Worm (Caenorhabditis elegans) whole organism, L1 larva: Measurements from ENCODE around the gene glb-15.

Experiments used
- C04F5.9 ChIP-seq: sonication (generic microtip); optimal IDR thresholded peaks from 2 replicates; lab custom pipeline; 2016; ENCODE audit warnings: missing genetic modification characterization, missing compliant biosample characterization
- F16B12.6 ChIP-seq: fragments of 150-350 bp; optimal IDR thresholded peaks from 2 replicates; lab custom pipeline; 2014; ENCODE audit warnings: missing biosample characterization, missing genetic modification characterization
- Y116A8C.19 ChIP-seq: sonication (generic microtip); optimal IDR thresholded peaks from 2 replicates; lab custom pipeline; 2016; ENCODE audit warnings: missing compliant biosample characterization, missing genetic modification characterization, borderline replicate concordance
- aha-1 ChIP-seq: fragments of 150-350 bp; optimal IDR thresholded peaks from 2 replicates; lab custom pipeline; 2014; ENCODE audit warnings: missing biosample characterization, missing genetic modification characterization
- alr-1 ChIP-seq: fragments of 200-800 bp; sonication (Bioruptor generic); optimal IDR thresholded peaks from 2 replicates; lab custom pipeline; 2018; ENCODE audit warnings: borderline replicate concordance, mild to moderate bottlenecking, missing genetic modification characterization, missing compliant biosample characterization
- aly-2 ChIP-seq: fragments of 150-350 bp; optimal IDR thresholded peaks from 2 replicates; lab custom pipeline; 2014; ENCODE audit warnings: missing biosample characterization, missing genetic modification characterization
- blmp-1 ChIP-seq: fragments of 150-350 bp; optimal IDR thresholded peaks from 2 replicates; lab custom pipeline; 2014; ENCODE audit warnings: missing biosample characterization, missing genetic modification characterization
- ceh-63 ChIP-seq: fragments of 200-800 bp; sonication (Bioruptor generic); optimal IDR thresholded peaks from 2 replicates; lab custom pipeline; 2018; ENCODE audit warnings: mild to moderate bottlenecking, missing genetic modification characterization, missing compliant biosample characterization
- ceh-88 ChIP-seq: fragments of 200-800 bp; sonication (Bioruptor generic); IDR thresholded peaks from 2 replicates; pipeline ENCODE4 v1.3.6; 2022; ENCODE audit warnings: missing genetic modification characterization, missing compliant biosample characterization
- ceh-90 ChIP-seq: sonication (generic microtip); optimal IDR thresholded peaks from 2 replicates; lab custom pipeline; 2016; ENCODE audit warnings: missing genetic modification characterization, missing compliant biosample characterization
- ces-1 ChIP-seq: fragments of 150-350 bp; optimal IDR thresholded peaks from 2 replicates; lab custom pipeline; 2014; ENCODE audit warnings: missing biosample characterization, missing genetic modification reagents, missing genetic modification characterization
- dpl-1 ChIP-seq, 3 experiments: fragments of 150-350 bp in 2 of 3; sonication (generic microtip) in 1 of 3; optimal IDR thresholded peaks; 2 replicates each; lab custom pipeline; 2014 to 2017; ENCODE audit warnings: missing biosample characterization in 3 of 3, missing genetic modification characterization in 3 of 3, missing genetic modification reagents in 3 of 3
- dsc-1 ChIP-seq: sonication (generic microtip); optimal IDR thresholded peaks from 2 replicates; lab custom pipeline; 2016; ENCODE audit warnings: mild to moderate bottlenecking, missing genetic modification characterization, missing compliant biosample characterization
- efl-1 ChIP-seq, 4 experiments: fragments of 150-350 bp; optimal IDR thresholded peaks in 3 of 4; peaks in 1 of 4; 1 replicate in 1 of 4; 2 replicates in 3 of 4; lab custom pipeline; 2014; ENCODE audit warnings: missing biosample characterization in 2 of 4, missing genetic modification characterization in 2 of 4, missing genetic modification reagents in 2 of 4
- elt-2 ChIP-seq: sonication (generic microtip); optimal IDR thresholded peaks from 2 replicates; lab custom pipeline; 2016; ENCODE audit warnings: missing genetic modification characterization, mild to moderate bottlenecking, inconsistent platforms, missing compliant biosample characterization, missing genetic modification reagents
- elt-3 ChIP-seq, 6 experiments: fragments of 150-350 bp in 1 of 6; sonication (generic microtip); optimal IDR thresholded peaks; 2 replicates each; lab custom pipeline; 2017 to 2018; ENCODE audit warnings: missing biosample characterization in 6 of 6, missing genetic modification characterization in 6 of 6, inconsistent platforms in 1 of 6
- ets-5 ChIP-seq: fragments of 200-800 bp; sonication (Bioruptor generic); IDR thresholded peaks from 2 replicates; pipeline ENCODE4 v1.3.6; 2022; ENCODE audit warnings: missing genetic modification characterization, missing compliant biosample characterization
- fkh-4 ChIP-seq: sonication (generic microtip); optimal IDR thresholded peaks from 2 replicates; lab custom pipeline; 2016; ENCODE audit warnings: missing compliant biosample characterization, missing genetic modification characterization, borderline replicate concordance
- fkh-8 ChIP-seq: sonication (generic microtip); optimal IDR thresholded peaks from 2 replicates; lab custom pipeline; 2016; ENCODE audit warnings: mild to moderate bottlenecking, missing genetic modification characterization, missing compliant biosample characterization
- fos-1 ChIP-seq: fragments of 150-350 bp; optimal IDR thresholded peaks from 2 replicates; lab custom pipeline; 2014; ENCODE audit warnings: missing biosample characterization, missing genetic modification characterization
- hlh-17 ChIP-seq: fragments of 200-800 bp; sonication (Bioruptor generic); optimal IDR thresholded peaks from 2 replicates; lab custom pipeline; 2018; ENCODE audit warnings: missing genetic modification characterization, mild to moderate bottlenecking, missing compliant biosample characterization, moderate library complexity, borderline replicate concordance
- hpl-2 ChIP-seq: fragments of 150-350 bp; optimal IDR thresholded peaks from 2 replicates; lab custom pipeline; 2014; ENCODE audit warnings: missing biosample characterization, missing genetic modification reagents, missing genetic modification characterization
- irx-1 ChIP-seq: sonication (generic microtip); optimal IDR thresholded peaks from 2 replicates; lab custom pipeline; 2016; ENCODE audit warnings: missing genetic modification characterization, missing compliant biosample characterization
- isw-1 ChIP-seq: fragments of 200-800 bp; sonication (Bioruptor generic); IDR thresholded peaks from 2 replicates; pipeline ENCODE4 v1.3.6; 2022; ENCODE audit warnings: missing genetic modification characterization, missing compliant biosample characterization
- jun-1 ChIP-seq: fragments of 150-350 bp; optimal IDR thresholded peaks from 2 replicates; lab custom pipeline; 2014; ENCODE audit warnings: missing biosample characterization, missing genetic modification reagents, missing genetic modification characterization
- lin-15B ChIP-seq: fragments of 150-350 bp; sonication (generic microtip); optimal IDR thresholded peaks from 3 replicates; lab custom pipeline; 2014; ENCODE audit warnings: missing biosample characterization, missing genetic modification characterization
- lin-35 ChIP-seq, 2 experiments: fragments of 150-350 bp; optimal IDR thresholded peaks; 2 replicates each; lab custom pipeline; 2014; ENCODE audit warnings: missing biosample characterization in 2 of 2, missing genetic modification characterization in 2 of 2, missing genetic modification reagents in 2 of 2
- lin-39 ChIP-seq: fragments of 150-350 bp; optimal IDR thresholded peaks from 2 replicates; lab custom pipeline; 2014; ENCODE audit warnings: missing biosample characterization, missing genetic modification reagents, missing genetic modification characterization
- lir-3 ChIP-seq: sonication (generic microtip); optimal IDR thresholded peaks from 2 replicates; lab custom pipeline; 2016; ENCODE audit warnings: mild to moderate bottlenecking, missing genetic modification characterization, moderate library complexity, missing compliant biosample characterization; ENCODE audit not compliant: poor library complexity
- lsy-2 ChIP-seq, 2 experiments: fragments of 150-350 bp; optimal IDR thresholded peaks; 2 replicates each; lab custom pipeline; 2014; ENCODE audit warnings: missing biosample characterization in 2 of 2, missing genetic modification characterization in 2 of 2
- mab-9 ChIP-seq: fragments of 200-800 bp; sonication (Bioruptor generic); IDR thresholded peaks from 2 replicates; pipeline ENCODE4 v1.3.6; 2022; ENCODE audit warnings: missing genetic modification reagents, missing genetic modification characterization, missing compliant biosample characterization
- mep-1 ChIP-seq: fragments of 150-350 bp; optimal IDR thresholded peaks from 2 replicates; lab custom pipeline; 2014; ENCODE audit warnings: missing biosample characterization, missing genetic modification characterization
- nhr-12 ChIP-seq: sonication (generic microtip); optimal IDR thresholded peaks from 2 replicates; lab custom pipeline; 2017; ENCODE audit warnings: missing biosample characterization, missing genetic modification characterization
- nhr-237 ChIP-seq: fragments of 150-350 bp; optimal IDR thresholded peaks from 2 replicates; lab custom pipeline; 2014; ENCODE audit warnings: missing biosample characterization, missing genetic modification characterization
- nhr-71 ChIP-seq: sonication (generic microtip); optimal IDR thresholded peaks from 2 replicates; lab custom pipeline; 2016; ENCODE audit warnings: mild to moderate bottlenecking, missing genetic modification characterization, moderate library complexity, missing compliant biosample characterization
- nhr-77 ChIP-seq: fragments of 150-350 bp; optimal IDR thresholded peaks from 2 replicates; lab custom pipeline; 2014; ENCODE audit warnings: missing biosample characterization, missing genetic modification characterization
- nhr-84 ChIP-seq: sonication (generic microtip); optimal IDR thresholded peaks from 2 replicates; lab custom pipeline; 2017; ENCODE audit warnings: missing biosample characterization, missing genetic modification characterization
- nhr-85 ChIP-seq: sonication (generic microtip); peaks from one replicate; lab custom pipeline; 2016; ENCODE audit warnings: missing genetic modification characterization, inconsistent platforms, missing compliant biosample characterization
- pax-3 ChIP-seq: fragments of 200-800 bp; sonication (Bioruptor generic); optimal IDR thresholded peaks from 2 replicates; lab custom pipeline; 2018; ENCODE audit warnings: mild to moderate bottlenecking, missing genetic modification characterization, moderate library complexity, missing compliant biosample characterization
- snu-23 ChIP-seq: sonication (generic microtip); optimal IDR thresholded peaks from 2 replicates; lab custom pipeline; 2016; ENCODE audit warnings: missing genetic modification characterization, missing compliant biosample characterization
- sox-4 ChIP-seq: sonication (generic microtip); optimal IDR thresholded peaks from 2 replicates; lab custom pipeline; 2016; ENCODE audit warnings: missing genetic modification characterization, missing compliant biosample characterization
- sptf-1 ChIP-seq: fragments of 150-350 bp; optimal IDR thresholded peaks from 2 replicates; lab custom pipeline; 2014; ENCODE audit warnings: missing biosample characterization, missing genetic modification characterization
- swsn-7 ChIP-seq: sonication (generic microtip); optimal IDR thresholded peaks from 2 replicates; lab custom pipeline; 2016; ENCODE audit warnings: missing genetic modification characterization, missing compliant biosample characterization
- tbx-2 ChIP-seq: sonication (generic microtip); optimal IDR thresholded peaks from 2 replicates; lab custom pipeline; 2016; ENCODE audit warnings: missing genetic modification characterization, missing compliant biosample characterization
- tlp-1 ChIP-seq: fragments of 150-350 bp; optimal IDR thresholded peaks from 2 replicates; lab custom pipeline; 2014; ENCODE audit warnings: missing biosample characterization, missing genetic modification characterization
- unc-130 ChIP-seq: fragments of 150-350 bp; optimal IDR thresholded peaks from 2 replicates; lab custom pipeline; 2017; ENCODE audit warnings: missing biosample characterization, missing genetic modification characterization, inconsistent platforms
- unc-62 ChIP-seq: fragments of 150-350 bp; optimal IDR thresholded peaks from 2 replicates; lab custom pipeline; 2014; ENCODE audit warnings: missing biosample characterization, missing genetic modification reagents, missing genetic modification characterization
- xbp-1 ChIP-seq: sonication (generic microtip); optimal IDR thresholded peaks from 2 replicates; lab custom pipeline; 2016; ENCODE audit warnings: missing genetic modification characterization, missing compliant biosample characterization
- zag-1 ChIP-seq: fragments of 150-350 bp; optimal IDR thresholded peaks from 2 replicates; lab custom pipeline; 2014; ENCODE audit warnings: missing biosample characterization, missing genetic modification characterization
- zip-4 ChIP-seq: fragments of 200-800 bp; sonication (Bioruptor generic); optimal IDR thresholded peaks from 2 replicates; lab custom pipeline; 2018; ENCODE audit warnings: mild to moderate bottlenecking, missing genetic modification characterization, moderate library complexity, missing compliant biosample characterization
- ztf-11 ChIP-seq, 2 experiments: sonication (generic microtip); optimal IDR thresholded peaks; 2 replicates each; lab custom pipeline; 2016 to 2017; ENCODE audit warnings: missing genetic modification characterization in 2 of 2, missing biosample characterization in 1 of 2, missing compliant biosample characterization in 1 of 2
- ztf-4 ChIP-seq: fragments of 150-350 bp; optimal IDR thresholded peaks from 2 replicates; lab custom pipeline; 2014; ENCODE audit warnings: missing biosample characterization, missing genetic modification characterization

Gene glb-15

ce11 chrV:11614805-11615497 is 3.1 kb downstream of the glb-15 start:
- TF ChIP-seq ets-5 (GFP tag; lab: Robert Waterston, UW), result no peak
- TF ChIP-seq lin-35 (GFP tag; optimal IDR thresholded peaks at IDR 0.05; lab: Kevin White, UChicago), result peak in 1 of 2 experiments; percentile 0
- no peak for TF ChIP-seq fos-1 (tag; lab: Kevin White, UChicago)
- TF ChIP-seq lin-39 (tag; lab: Kevin White, UChicago), result no peak
- no peak for TF ChIP-seq lir-3 (tag; lab: Kevin White, UChicago)
- TF ChIP-seq sox-4 (tag; lab: Kevin White, UChicago), result no peak
- no peak for TF ChIP-seq lsy-2 (tag; optimal IDR thresholded peaks at IDR 0.05; lab: Kevin White, UChicago)
- TF ChIP-seq Y116A8C.19 (tag; lab: Kevin White, UChicago), result no peak
- TF ChIP-seq sptf-1 (tag; lab: Kevin White, UChicago), result no peak
- no peak for TF ChIP-seq nhr-77
- no peak for TF ChIP-seq unc-62
- no peak for TF ChIP-seq dsc-1
- TF ChIP-seq aly-2, result no peak
- no peak for TF ChIP-seq xbp-1 (tag; lab: Kevin White, UChicago)
- TF ChIP-seq aha-1 (tag; lab: Kevin White, UChicago), result no peak
- TF ChIP-seq hlh-17 (GFP tag; lab: Kevin White, UChicago), result no peak
- TF ChIP-seq dpl-1 (GFP tag; optimal IDR thresholded peaks at IDR 0.05; lab: Kevin White, UChicago), result no peak
- no peak for TF ChIP-seq unc-130 (tag; lab: Kevin White, UChicago)
- no peak for TF ChIP-seq ceh-63 (GFP tag; lab: Kevin White, UChicago)
- TF ChIP-seq hpl-2 (GFP tag; lab: Kevin White, UChicago), result no peak
- peak; percentile 93 for TF ChIP-seq nhr-85 (tag; lab: Kevin White, UChicago)
- no peak for TF ChIP-seq ces-1
- TF ChIP-seq jun-1, result no peak
- no peak for TF ChIP-seq ztf-4 (tag; lab: Kevin White, UChicago)
- TF ChIP-seq ceh-88 (GFP tag; lab: Robert Waterston, UW), result no peak
- no peak for TF ChIP-seq nhr-237 (tag; lab: Kevin White, UChicago)
- no peak for TF ChIP-seq fkh-8
- no peak for TF ChIP-seq swsn-7 (tag; lab: Kevin White, UChicago)
- TF ChIP-seq tlp-1, result no peak
- peak in 3 of 6 experiments; percentile 69 to 96 (median 94) for TF ChIP-seq elt-3 (tag; optimal IDR thresholded peaks at IDR 0.05; lab: Kevin White, UChicago)
- no peak for TF ChIP-seq C04F5.9 (tag; lab: Kevin White, UChicago)
- no peak for TF ChIP-seq lin-15B (tag; lab: Kevin White, UChicago)
- TF ChIP-seq fkh-4, result no peak
- TF ChIP-seq elt-2 (tag; lab: Kevin White, UChicago), result peak; percentile 89
- TF ChIP-seq snu-23 (GFP tag; lab: Kevin White, UChicago), result peak; percentile 49
- no peak for TF ChIP-seq isw-1
- no peak for TF ChIP-seq efl-1 (optimal IDR thresholded peaks at IDR 0.05; lab: Kevin White, UChicago)
- peak in 1 of 2 experiments; percentile 20 for TF ChIP-seq efl-1 (GFP tag; optimal IDR thresholded peaks at IDR 0.05 in 1 of 2; lab: Kevin White, UChicago)
- no peak for TF ChIP-seq alr-1 (tag; lab: Kevin White, UChicago)
- TF ChIP-seq zip-4 (GFP tag; lab: Kevin White, UChicago), result no peak
- peak; percentile 40 for TF ChIP-seq mep-1 (tag; lab: Kevin White, UChicago)
- no peak for TF ChIP-seq mab-9
- no peak for TF ChIP-seq nhr-12 (tag; lab: Kevin White, UChicago)
- TF ChIP-seq zag-1 (tag; lab: Kevin White, UChicago), result no peak
- TF ChIP-seq nhr-71 (tag; lab: Kevin White, UChicago), result peak; percentile 64
- TF ChIP-seq ztf-11 (tag; optimal IDR thresholded peaks at IDR 0.05; lab: Kevin White, UChicago), result no peak
- TF ChIP-seq irx-1 (tag; lab: Kevin White, UChicago), result no peak
- TF ChIP-seq tbx-2, result peak; percentile 46
- no peak for TF ChIP-seq F16B12.6 (tag; lab: Kevin White, UChicago)
- TF ChIP-seq ceh-90, result no peak
- TF ChIP-seq pax-3, result no peak
- TF ChIP-seq nhr-84 (tag; lab: Kevin White, UChicago), result no peak
- peak; percentile 5 for TF ChIP-seq blmp-1
